Fruit fly (Drosophila melanogaster) whole organism, embryonic: ENCODE measurements around the gene Ctr1A.

Experiments used
- Atf-2 ChIP-seq: fragments of 200-800 bp; sonication (Bioruptor generic); optimal IDR thresholded peaks from 2 replicates; lab custom pipeline; 2016; ENCODE audit warnings: missing biosample characterization, missing genetic modification characterization
- Bgb ChIP-seq: fragments of 200-800 bp; sonication (Bioruptor generic); IDR thresholded peaks from 2 replicates; pipeline ENCODE4 v1.3.6; 2022; ENCODE audit warnings: missing biosample characterization, missing genetic modification characterization; ENCODE audit not compliant: partially characterized antibody
- CG10543 ChIP-seq: fragments of 200-800 bp; sonication (Bioruptor generic); optimal IDR thresholded peaks from 3 replicates; lab custom pipeline; 2017; ENCODE audit warnings: missing biosample characterization, mild to moderate bottlenecking, missing genetic modification characterization, moderate library complexity
- CG10565 ChIP-seq: fragments of 200-800 bp; sonication (Bioruptor generic); optimal IDR thresholded peaks from 3 replicates; lab custom pipeline; 2016; ENCODE audit warnings: missing biosample characterization, mild to moderate bottlenecking, missing genetic modification characterization
- CG10959 ChIP-seq: fragments of 200-800 bp; sonication (Bioruptor generic); IDR thresholded peaks from 2 replicates; pipeline ENCODE4 v1.3.6; 2022; ENCODE audit warnings: missing biosample characterization, missing genetic modification characterization
- CG12299 ChIP-seq: fragments of 200-800 bp; sonication (Bioruptor generic); optimal IDR thresholded peaks from 2 replicates; lab custom pipeline; 2018; ENCODE audit warnings: missing biosample characterization, mild to moderate bottlenecking, missing genetic modification characterization
- CG14014 ChIP-seq: fragments of 200-800 bp; sonication (Bioruptor generic); IDR thresholded peaks from 2 replicates; pipeline ENCODE4 v1.3.6; 2022; ENCODE audit warnings: missing biosample characterization, missing genetic modification characterization
- CG14441 ChIP-seq: fragments of 200-800 bp; sonication (Bioruptor generic); IDR thresholded peaks from 2 replicates; pipeline ENCODE4 v1.3.6; 2022; ENCODE audit warnings: missing biosample characterization, missing genetic modification characterization
- CG15269 ChIP-seq: fragments of 200-800 bp; sonication (Bioruptor generic); optimal IDR thresholded peaks from 2 replicates; lab custom pipeline; 2018; ENCODE audit warnings: missing biosample characterization, mild to moderate bottlenecking, missing genetic modification characterization, moderate library complexity
- CG17186 ChIP-seq: fragments of 200-800 bp; sonication (Bioruptor generic); optimal IDR thresholded peaks from 3 replicates; lab custom pipeline; 2017; ENCODE audit warnings: missing biosample characterization, missing genetic modification reagents, missing genetic modification characterization
- CG31388 ChIP-seq: fragments of 200-800 bp; sonication (Bioruptor generic); optimal IDR thresholded peaks from 2 replicates; lab custom pipeline; 2016; ENCODE audit warnings: missing biosample characterization, missing genetic modification characterization
- CG33557 ChIP-seq: fragments of 200-800 bp; sonication (Bioruptor generic); optimal IDR thresholded peaks from 2 replicates; lab custom pipeline; 2019; ENCODE audit warnings: missing biosample characterization, mild to moderate bottlenecking, missing genetic modification characterization, moderate library complexity
- CG34376 ChIP-seq: fragments of 200-800 bp; sonication (Bioruptor generic); optimal IDR thresholded peaks from 2 replicates; lab custom pipeline; 2018; ENCODE audit warnings: missing biosample characterization, mild to moderate bottlenecking, missing genetic modification characterization
- CG3995 ChIP-seq: fragments of 200-800 bp; sonication (Bioruptor generic); optimal IDR thresholded peaks from 3 replicates; lab custom pipeline; 2016; ENCODE audit warnings: missing biosample characterization, missing genetic modification characterization
- CG4820 ChIP-seq: fragments of 200-800 bp; sonication (Bioruptor generic); optimal IDR thresholded peaks from 3 replicates; lab custom pipeline; 2016; ENCODE audit warnings: missing biosample characterization, missing genetic modification characterization
- CG5245 ChIP-seq: fragments of 200-800 bp; sonication (Bioruptor generic); optimal IDR thresholded peaks from 3 replicates; lab custom pipeline; 2016; ENCODE audit warnings: missing biosample characterization, missing genetic modification characterization
- CG6272 ChIP-seq: fragments of 200-800 bp; sonication (Bioruptor generic); IDR thresholded peaks from 2 replicates; pipeline ENCODE4 v1.3.6; 2022; ENCODE audit warnings: missing biosample characterization, missing genetic modification characterization
- CG6654 ChIP-seq: fragments of 200-800 bp; sonication (Bioruptor generic); optimal IDR thresholded peaks from 2 replicates; lab custom pipeline; 2017; ENCODE audit warnings: missing biosample characterization, mild to moderate bottlenecking, missing genetic modification characterization
- CG6683 ChIP-seq: fragments of 200-800 bp; sonication (Bioruptor generic); optimal IDR thresholded peaks from 2 replicates; lab custom pipeline; 2017; ENCODE audit warnings: missing biosample characterization, mild to moderate bottlenecking, missing genetic modification characterization, missing genetic modification reagents
- CG6689 ChIP-seq: fragments of 200-800 bp; sonication (Bioruptor generic); IDR thresholded peaks from 2 replicates; pipeline ENCODE4 v1.3.6; 2022; ENCODE audit warnings: missing biosample characterization, missing genetic modification characterization
- CG6765 ChIP-seq: fragments of 200-800 bp; sonication (Bioruptor generic); optimal IDR thresholded peaks from 3 replicates; lab custom pipeline; 2017; ENCODE audit warnings: missing biosample characterization, mild to moderate bottlenecking, missing genetic modification characterization
- CG6813 ChIP-seq: fragments of 200-800 bp; sonication (Bioruptor generic); optimal IDR thresholded peaks from 2 replicates; lab custom pipeline; 2017; ENCODE audit warnings: missing biosample characterization, missing genetic modification characterization, mild to moderate bottlenecking, moderate library complexity, missing genetic modification reagents
- CG7839 ChIP-seq: fragments of 200-800 bp; sonication (Bioruptor generic); optimal IDR thresholded peaks from 3 replicates; lab custom pipeline; 2018; ENCODE audit warnings: missing biosample characterization, mild to moderate bottlenecking, missing genetic modification characterization, moderate library complexity
- CG7963 ChIP-seq: fragments of 200-800 bp; sonication (Bioruptor generic); IDR thresholded peaks from 3 replicates; pipeline ENCODE4 v1.3.6; 2022; ENCODE audit warnings: missing biosample characterization, missing genetic modification characterization; ENCODE audit not compliant: partially characterized antibody
- D ChIP-seq, 2 experiments: fragments of 200-800 bp in 1 of 2; fragments of >200 bp in 1 of 2; sonication (Bioruptor generic) in 1 of 2; optimal IDR thresholded peaks; 2 replicates in 1 of 2; 3 replicates in 1 of 2; lab custom pipeline; 2017; ENCODE audit warnings: mild to moderate bottlenecking in 1 of 2, missing biosample characterization in 1 of 2, missing genetic modification characterization in 1 of 2, missing genetic modification reagents in 1 of 2
- Fer3 ChIP-seq: fragments of 200-800 bp; sonication (Bioruptor generic); optimal IDR thresholded peaks from 2 replicates; lab custom pipeline; 2018; ENCODE audit warnings: missing biosample characterization, mild to moderate bottlenecking, missing genetic modification characterization, moderate library complexity
- HLHmδ ChIP-seq: fragments of 200-800 bp; sonication (Bioruptor generic); optimal IDR thresholded peaks from 2 replicates; lab custom pipeline; 2018; ENCODE audit warnings: missing biosample characterization, mild to moderate bottlenecking, missing genetic modification characterization, moderate library complexity
- Hmx ChIP-seq: fragments of 200-800 bp; sonication (Bioruptor generic); optimal IDR thresholded peaks from 2 replicates; lab custom pipeline; 2016; ENCODE audit warnings: missing biosample characterization, missing genetic modification characterization
- Hr3 ChIP-seq: fragments of 200-800 bp; sonication (Bioruptor generic); optimal IDR thresholded peaks from 3 replicates; lab custom pipeline; 2016; ENCODE audit warnings: missing biosample characterization, missing genetic modification characterization
- Hr39 ChIP-seq: fragments of >200 bp; optimal IDR thresholded peaks from 2 replicates; lab custom pipeline; 2017
- PHDP ChIP-seq: fragments of 200-800 bp; sonication (Bioruptor generic); optimal IDR thresholded peaks from 3 replicates; lab custom pipeline; 2018; ENCODE audit warnings: missing biosample characterization, mild to moderate bottlenecking, missing genetic modification characterization, moderate library complexity
- bsh ChIP-seq, 2 experiments: fragments of 200-800 bp; sonication (Bioruptor generic); optimal IDR thresholded peaks; 2 replicates each; lab custom pipeline; 2017 to 2018; ENCODE audit warnings: mild to moderate bottlenecking in 2 of 2, missing biosample characterization in 2 of 2, missing genetic modification characterization in 2 of 2, moderate library complexity in 1 of 2
- cato ChIP-seq: fragments of 200-800 bp; sonication (Bioruptor generic); optimal IDR thresholded peaks from 2 replicates; lab custom pipeline; 2016; ENCODE audit warnings: missing biosample characterization, missing genetic modification characterization, borderline replicate concordance
- danr ChIP-seq: fragments of 200-800 bp; sonication (Bioruptor generic); IDR thresholded peaks from 2 replicates; pipeline ENCODE4 v1.3.6; 2022; ENCODE audit warnings: missing biosample characterization, missing genetic modification characterization
- dati ChIP-seq: fragments of 200-800 bp; sonication (Bioruptor generic); IDR thresholded peaks from 2 replicates; pipeline ENCODE4 v1.3.6; 2022; ENCODE audit warnings: missing biosample characterization, missing genetic modification characterization
- gce ChIP-seq: fragments of 200-800 bp; sonication (Bioruptor generic); IDR thresholded peaks from 3 replicates; pipeline ENCODE4 v1.3.6; 2022; ENCODE audit warnings: missing biosample characterization, missing genetic modification characterization
- jigr1 ChIP-seq: fragments of 200-800 bp; sonication (Bioruptor generic); IDR thresholded peaks from 3 replicates; pipeline ENCODE4 v1.3.6; 2022; ENCODE audit warnings: missing biosample characterization, missing genetic modification characterization
- lab ChIP-seq: fragments of 200-800 bp; sonication (Bioruptor generic); optimal IDR thresholded peaks from 3 replicates; lab custom pipeline; 2017; ENCODE audit warnings: missing biosample characterization, missing genetic modification characterization, mild to moderate bottlenecking, moderate library complexity, missing genetic modification reagents
- mld ChIP-seq: fragments of 200-800 bp; sonication (Bioruptor generic); IDR thresholded peaks from 3 replicates; pipeline ENCODE4 v1.3.6; 2022; ENCODE audit warnings: missing biosample characterization, missing genetic modification characterization; ENCODE audit not compliant: partially characterized antibody
- nerfin-2 ChIP-seq: fragments of 200-800 bp; sonication (Bioruptor generic); IDR thresholded peaks from 2 replicates; pipeline ENCODE4 v1.3.6; 2022; ENCODE audit warnings: missing biosample characterization, missing genetic modification characterization; ENCODE audit not compliant: partially characterized antibody
- nom ChIP-seq: fragments of 200-800 bp; sonication (Bioruptor generic); optimal IDR thresholded peaks from 2 replicates; lab custom pipeline; 2017; ENCODE audit warnings: missing biosample characterization, missing genetic modification characterization, mild to moderate bottlenecking, moderate library complexity, missing genetic modification reagents
- ranshi ChIP-seq: fragments of 200-800 bp; sonication (Bioruptor generic); IDR thresholded peaks from 2 replicates; pipeline ENCODE4 v1.3.6; 2022; ENCODE audit warnings: missing biosample characterization, missing genetic modification characterization
- sc ChIP-seq, 3 experiments: fragments of >200 bp in 2 of 3; fragments of 200-800 bp in 1 of 3; sonication (Bioruptor generic) in 1 of 3; optimal IDR thresholded peaks; 2 replicates in 2 of 3; 3 replicates in 1 of 3; lab custom pipeline; 2017; ENCODE audit warnings: mild to moderate bottlenecking in 1 of 3, missing biosample characterization in 1 of 3, missing genetic modification characterization in 1 of 3, missing genetic modification reagents in 1 of 3
- seq ChIP-seq: fragments of 200-800 bp; sonication (Bioruptor generic); IDR thresholded peaks from 2 replicates; pipeline ENCODE4 v1.3.6; 2022; ENCODE audit warnings: missing biosample characterization, missing genetic modification characterization
- shn ChIP-seq: fragments of 200-800 bp; sonication (Bioruptor generic); optimal IDR thresholded peaks from 3 replicates; lab custom pipeline; 2016; ENCODE audit warnings: missing biosample characterization, missing genetic modification characterization
- ssp ChIP-seq: fragments of 200-800 bp; sonication (Bioruptor generic); IDR thresholded peaks from 2 replicates; pipeline ENCODE4 v1.3.6; 2022; ENCODE audit warnings: missing biosample characterization, missing genetic modification characterization
- tgo ChIP-seq: fragments of 200-800 bp; sonication (Bioruptor generic); IDR thresholded peaks from 3 replicates; pipeline ENCODE4 v1.3.6; 2022; ENCODE audit warnings: missing biosample characterization, missing genetic modification characterization
- unc-4 ChIP-seq: fragments of 200-800 bp; sonication (Bioruptor generic); IDR thresholded peaks from 2 replicates; pipeline ENCODE4 v1.3.6; 2022; ENCODE audit warnings: missing biosample characterization, missing genetic modification characterization; ENCODE audit not compliant: partially characterized antibody

Ctr1A gene

DNA sequence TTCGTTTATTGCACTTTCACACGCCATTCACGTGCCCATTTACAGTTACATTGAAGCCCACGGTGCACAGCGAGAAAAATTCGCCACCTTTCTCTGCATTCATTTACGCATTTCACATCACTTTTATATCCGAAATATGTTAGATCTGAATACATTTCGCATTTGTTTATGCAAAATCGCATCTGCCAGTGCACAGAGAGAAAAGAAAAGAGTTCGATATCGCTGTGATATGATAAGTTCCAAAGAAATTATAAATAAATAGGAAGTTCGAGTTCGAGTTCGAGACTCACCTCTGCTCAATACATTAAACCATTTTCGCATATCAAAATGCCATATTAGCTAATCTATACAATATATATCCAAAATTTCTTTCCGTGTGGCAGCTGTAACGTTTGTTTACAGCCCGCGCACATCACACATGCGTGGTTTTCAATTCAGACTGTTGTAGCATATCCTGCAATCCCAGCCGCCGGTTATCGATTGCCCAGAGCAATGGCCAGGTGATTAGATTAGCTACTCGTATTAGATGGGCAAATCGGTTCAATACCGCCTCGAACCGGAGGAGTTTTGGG is 5.3 kb upstream of the Ctr1A start (continued):
- TF ChIP-seq ssp (GFP tag; lab: Robert Waterston, UW) (peak; percentile 64), HLHmδ (GFP tag; lab: Kevin White, UChicago) (no peak), CG6272 (GFP tag; lab: Robert Waterston, UW) (peak; percentile 57), CG31388 (GFP tag; lab: Kevin White, UChicago) (peak; percentile 41), nerfin-2 (GFP tag; lab: Robert Waterston, UW) (no peak), seq (GFP tag; lab: Robert Waterston, UW) (peak; percentile 82), Bgb (GFP tag; lab: Robert Waterston, UW) (no peak), danr (GFP tag; lab: Robert Waterston, UW) (peak; percentile 72), CG7963 (GFP tag; lab: Robert Waterston, UW) (no peak), sc (optimal IDR thresholded peaks at IDR 0.05; lab: Kevin White, UChicago) (no peak), sc (GFP tag; optimal IDR thresholded peaks at IDR 0.05; lab: Kevin White, UChicago) (peak; percentile 67), CG5245 (GFP tag; lab: Kevin White, UChicago) (peak; percentile 68), CG34376 (GFP tag; lab: Kevin White, UChicago) (peak; percentile 53), CG10565 (no peak), gce (peak; percentile 67; the same call in 1 of the 3 replicates), mld (GFP tag; lab: Robert Waterston, UW) (no peak), CG7839 (tag; lab: Kevin White, UChicago) (peak; percentile 90), ranshi (GFP tag; lab: Robert Waterston, UW) (peak; percentile 65), CG10543 (GFP tag; lab: Kevin White, UChicago) (peak; percentile 54), nom (peak; percentile 69), CG10959 (GFP tag; lab: Robert Waterston, UW) (peak; percentile 51; the same call in 1 of the 2 replicates), Fer3 (peak; percentile 81), jigr1 (GFP tag; lab: Robert Waterston, UW) (peak; percentile 48; the same call in 1 of the 3 replicates), CG6683 (GFP tag; lab: Kevin White, UChicago) (peak; percentile 69), Atf-2 (GFP tag; lab: Kevin White, UChicago) (peak; percentile 81), CG14441 (GFP tag; lab: Robert Waterston, UW) (peak; percentile 82), shn (peak; percentile 67), lab (GFP tag; lab: Kevin White, UChicago) (peak; percentile 92), CG6813 (GFP tag; lab: Kevin White, UChicago) (peak; percentile 78), tgo (peak; percentile 81), D (optimal IDR thresholded peaks at IDR 0.05; lab: Kevin White, UChicago) (no peak), D (GFP tag; optimal IDR thresholded peaks at IDR 0.05; lab: Kevin White, UChicago) (peak; percentile 79), CG17186 (GFP tag; lab: Kevin White, UChicago) (peak; percentile 28), CG3995 (GFP tag; lab: Kevin White, UChicago) (peak; percentile 51), CG6689 (GFP tag; lab: Robert Waterston, UW) (peak; percentile 83), cato (GFP tag; lab: Kevin White, UChicago) (peak; percentile 70), CG15269 (peak; percentile 88), CG12299 (tag; lab: Kevin White, UChicago) (peak; percentile 77), Hmx (GFP tag; lab: Kevin White, UChicago) (peak; percentile 58), CG33557 (peak; percentile 41), CG6654 (GFP tag; lab: Kevin White, UChicago) (peak; percentile 59), Hr3 (GFP tag; lab: Kevin White, UChicago) (peak; percentile 79), Hr39 (lab: Kevin White, UChicago) (no peak), CG4820 (GFP tag; lab: Kevin White, UChicago) (peak; percentile 77), bsh (GFP tag; optimal IDR thresholded peaks at IDR 0.05; lab: Kevin White, UChicago) (peak; percentile 73 to 75), unc-4 (GFP tag; lab: Robert Waterston, UW) (no peak), CG6765 (GFP tag; lab: Kevin White, UChicago) (peak; percentile 69), dati (GFP tag; lab: Robert Waterston, UW) (no peak), CG14014 (GFP tag; lab: Robert Waterston, UW) (peak; percentile 80), PHDP (peak; percentile 86)
